Worm (Caenorhabditis elegans): Measurements from ENCODE around the gene F48G7.5.

DNA sequence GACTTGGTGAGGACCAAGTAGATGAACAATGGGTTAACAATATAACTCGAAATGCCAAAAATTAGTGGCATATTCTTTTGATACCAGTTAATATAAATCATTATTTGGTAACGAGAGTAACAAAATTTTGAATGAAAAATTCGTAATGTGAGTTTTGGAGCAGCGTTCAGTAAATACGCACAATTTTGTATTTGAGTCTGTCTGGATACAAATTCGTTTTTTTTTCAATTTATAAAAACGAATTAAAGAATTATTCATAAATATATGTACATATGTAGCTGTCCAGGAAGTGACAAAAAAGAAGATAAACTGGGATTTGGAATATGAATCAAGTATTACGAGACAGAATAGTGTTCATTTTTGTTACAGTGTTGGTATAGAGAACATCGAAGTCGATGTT is 30.2 kb upstream of the F48G7.5 start, which contains the start of gene srj-5:
- TF ChIP-seq scrt-1 (GFP tag; IDR thresholded peaks at IDR 0.05) (no peak), ets-7 (tag; optimal IDR thresholded peaks at IDR 0.05) (no peak), ceh-36 (tag; optimal IDR thresholded peaks at IDR 0.05) (no peak), ama-1 (optimal IDR thresholded peaks at IDR 0.05) (no peak)
